Worm (Caenorhabditis elegans) whole organism, early embryonic: ENCODE measurements around the gene ugt-21.

Source experiments
- B0310.2 ChIP-seq: sonication (generic microtip); optimal IDR thresholded peaks from 2 replicates; lab custom pipeline; 2016; ENCODE audit warnings: mild to moderate bottlenecking, missing genetic modification characterization, missing compliant biosample characterization
- aly-1 ChIP-seq: sonication (generic microtip); optimal IDR thresholded peaks from 2 replicates; lab custom pipeline; 2016; ENCODE audit warnings: missing genetic modification characterization, missing compliant biosample characterization
- ama-1 ChIP-seq: fragments of 150-350 bp; optimal IDR thresholded peaks from 2 replicates; lab custom pipeline; 2014
- ceh-13 ChIP-seq: fragments of 200-800 bp; sonication (Bioruptor generic); optimal IDR thresholded peaks from 2 replicates; lab custom pipeline; 2018; ENCODE audit warnings: mild to moderate bottlenecking, missing genetic modification characterization, missing compliant biosample characterization
- ets-7 ChIP-seq: sonication (generic microtip); optimal IDR thresholded peaks from 2 replicates; lab custom pipeline; 2016; ENCODE audit warnings: missing genotype, missing genetic modification characterization, missing compliant biosample characterization
- flt-1 ChIP-seq: fragments of 200-800 bp; sonication (Bioruptor generic); IDR thresholded peaks from 2 replicates; pipeline ENCODE4 v1.3.6; 2022; ENCODE audit warnings: missing genetic modification characterization, missing compliant biosample characterization
- hmbx-1 ChIP-seq: sonication (generic microtip); optimal IDR thresholded peaks from 2 replicates; lab custom pipeline; 2016; ENCODE audit warnings: mild to moderate bottlenecking, missing genetic modification characterization, missing compliant biosample characterization
- hnd-1 ChIP-seq: sonication (generic microtip); optimal IDR thresholded peaks from 2 replicates; lab custom pipeline; 2016; ENCODE audit warnings: missing genetic modification characterization, missing compliant biosample characterization
- scrt-1 ChIP-seq: fragments of 200-800 bp; sonication (Bioruptor generic); IDR thresholded peaks from 2 replicates; pipeline ENCODE4 v1.3.6; 2022; ENCODE audit warnings: missing genetic modification characterization, missing compliant biosample characterization
- tra-4 ChIP-seq: sonication (generic microtip); optimal IDR thresholded peaks from 2 replicates; lab custom pipeline; 2017; ENCODE audit warnings: missing genetic modification characterization, missing compliant biosample characterization

- TF ChIP-seq aly-1 (tag; lab: Kevin White, UChicago), result no peak
- TF ChIP-seq ama-1 (lab: Kevin White, UChicago), result no peak
- TF ChIP-seq scrt-1 (GFP tag; lab: Robert Waterston, UW), result no peak
- no peak for TF ChIP-seq ceh-13 (GFP tag; lab: Kevin White, UChicago)
- TF ChIP-seq hnd-1 (tag; lab: Kevin White, UChicago), result no peak
- TF ChIP-seq tra-4, result no peak
- TF ChIP-seq hmbx-1 (tag; lab: Kevin White, UChicago), result no peak
- TF ChIP-seq flt-1 (GFP tag; lab: Robert Waterston, UW), result no peak
- no peak for TF ChIP-seq ets-7 (tag; lab: Kevin White, UChicago)
- TF ChIP-seq B0310.2 (tag; lab: Kevin White, UChicago), result no peak
These were observed 32.7 kb upstream of the ugt-21 start, which contains the start of gene F38E11.6 for ce11 chrIV:9467418-9467817.
